Worm (Caenorhabditis elegans): Measurements from ENCODE around the gene tag-51.

DNA sequence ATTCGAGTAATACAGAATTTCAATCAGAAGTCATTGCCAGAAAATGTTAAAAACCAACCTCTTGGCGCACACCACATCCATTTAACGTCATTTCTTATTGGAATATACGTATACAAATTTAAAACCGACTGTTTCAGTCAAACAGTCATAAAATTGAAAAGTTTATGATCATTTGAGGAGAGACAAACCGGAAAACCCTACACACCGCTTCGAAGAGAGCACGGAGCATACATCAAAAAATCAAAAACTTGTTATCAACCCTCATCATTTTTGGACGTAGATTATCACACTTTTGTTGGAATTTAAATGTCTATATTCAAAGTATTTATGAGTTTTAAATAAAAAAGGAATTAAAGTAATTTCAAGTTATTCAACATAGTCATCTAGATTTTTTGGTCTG is 37.0 kb downstream of the tag-51 start, which contains the start of gene T24C4.10:
- no peak for TF ChIP-seq tbx-2 (tag; optimal IDR thresholded peaks at IDR 0.05)
- TF ChIP-seq egl-27 (tag; optimal IDR thresholded peaks at IDR 0.05) = no peak
- TF ChIP-seq nhr-11 (tag; optimal IDR thresholded peaks at IDR 0.05) = no peak
- no peak for TF ChIP-seq ztf-11 (tag; optimal IDR thresholded peaks at IDR 0.05)
- TF ChIP-seq nhr-12 (tag; optimal IDR thresholded peaks at IDR 0.05) = no peak
- no peak for TF ChIP-seq ceh-82 (tag; optimal IDR thresholded peaks at IDR 0.05)
- no peak for TF ChIP-seq nhr-237 (tag; optimal IDR thresholded peaks at IDR 0.05)
- no peak for TF ChIP-seq nhr-76 (tag; optimal IDR thresholded peaks at IDR 0.05)
- no peak for TF ChIP-seq R02D3.7 (tag; optimal IDR thresholded peaks at IDR 0.05)
- no peak for TF ChIP-seq ama-1 (optimal IDR thresholded peaks at IDR 0.05)
- TF ChIP-seq unc-62 (GFP tag; optimal IDR thresholded peaks at IDR 0.05) = no peak
